Fruit fly (Drosophila melanogaster): ENCODE measurements around the gene CG3902.

dm6 chr3L:18924790-18925189, 26.7 kb upstream of the CG3902 start, which contains the start of gene CG43049:
- TF ChIP-seq h (optimal IDR thresholded peaks at IDR 0.05) (no peak), Myc (optimal IDR thresholded peaks at IDR 0.05) (no peak), insv (optimal IDR thresholded peaks at IDR 0.05) (no peak), ttk (optimal IDR thresholded peaks at IDR 0.05) (no peak), psq (optimal IDR thresholded peaks at IDR 0.05) (no peak), Sin3A (optimal IDR thresholded peaks at IDR 0.05) (no peak)

All from Kc167 (cell line).